Fruit fly (Drosophila melanogaster) whole organism, pupa: Measurements from ENCODE around the gene CG1136.

Experiments used
- CG12605 ChIP-seq: fragments of 200-800 bp; sonication (Bioruptor generic); IDR thresholded peaks from 2 replicates; pipeline ENCODE4 v1.3.6; 2022; ENCODE audit warnings: missing biosample characterization, missing genetic modification characterization
- CG14655 ChIP-seq: fragments of 200-800 bp; sonication (Bioruptor generic); optimal IDR thresholded peaks from 3 replicates; lab custom pipeline; 2017; ENCODE audit warnings: mild to moderate bottlenecking, missing biosample characterization, missing genetic modification reagents, missing genetic modification characterization
- CG17806 ChIP-seq: fragments of 200-800 bp; sonication (Bioruptor generic); optimal IDR thresholded peaks from 2 replicates; lab custom pipeline; 2018; ENCODE audit warnings: missing biosample characterization, mild to moderate bottlenecking, missing genetic modification characterization, moderate library complexity
- CG32121 ChIP-seq: fragments of 200-800 bp; sonication (Bioruptor generic); IDR thresholded peaks from 2 replicates; pipeline ENCODE4 v1.3.6; 2022; ENCODE audit warnings: missing biosample characterization, missing genetic modification characterization
- CG9948 ChIP-seq: fragments of 200-800 bp; sonication (Bioruptor generic); optimal IDR thresholded peaks from 2 replicates; lab custom pipeline; 2018; ENCODE audit warnings: missing biosample characterization, mild to moderate bottlenecking, missing genetic modification characterization, moderate library complexity
- EcR ChIP-seq: fragments of 200-800 bp; sonication (Bioruptor generic); optimal IDR thresholded peaks from 3 replicates; lab custom pipeline; 2019; ENCODE audit warnings: missing biosample characterization, missing genetic modification characterization, mild to moderate bottlenecking, moderate library complexity, missing genetic modification reagents
- Ets98B ChIP-seq: fragments of 200-800 bp; sonication (Bioruptor generic); IDR thresholded peaks from 2 replicates; pipeline ENCODE4 v1.3.6; 2022; ENCODE audit warnings: missing biosample characterization, missing genetic modification characterization
- Pif1B ChIP-seq: fragments of 200-800 bp; sonication (Bioruptor generic); optimal IDR thresholded peaks from 3 replicates; lab custom pipeline; 2016; ENCODE audit warnings: missing biosample characterization, missing genetic modification characterization
- fd96Ca ChIP-seq: fragments of 200-800 bp; sonication (Bioruptor generic); IDR thresholded peaks from 3 replicates; pipeline ENCODE4 v1.3.6; 2022; ENCODE audit warnings: missing biosample characterization, missing genetic modification characterization
- rn ChIP-seq: fragments of 200-800 bp; sonication (Bioruptor generic); IDR thresholded peaks from 2 replicates; pipeline ENCODE4 v1.3.6; 2022; ENCODE audit warnings: missing biosample characterization, missing genetic modification characterization

- TF ChIP-seq CG9948 (tag; lab: Kevin White, UChicago), result no peak
- TF ChIP-seq CG32121 (GFP tag; lab: Robert Waterston, UW), result no peak
- TF ChIP-seq CG14655 (GFP tag; lab: Kevin White, UChicago), result no peak
- TF ChIP-seq rn (GFP tag; lab: Robert Waterston, UW), result no peak
- TF ChIP-seq CG12605 (GFP tag; lab: Robert Waterston, UW), result no peak
- TF ChIP-seq Ets98B, result no peak
- no peak for TF ChIP-seq CG17806 (tag; lab: Kevin White, UChicago)
- TF ChIP-seq fd96Ca (GFP tag; lab: Robert Waterston, UW), result no peak
- TF ChIP-seq EcR (GFP tag; lab: Kevin White, UChicago), result no peak
- TF ChIP-seq Pif1B (GFP tag; lab: Kevin White, UChicago), result no peak
These were observed 20.5 kb upstream of the CG1136 start, which contains the start of gene CG11594 for dm6 chr3L:4025738-4026505.
